Fruit fly (Drosophila melanogaster) whole organism, embryonic: ENCODE results near the gene PIG-Wb.
A peak's percentile ranks its signal among the peaks of the same experiment; 100 is the strongest.

Experiments used
- CG10274 ChIP-seq: fragments of 200-800 bp; sonication (Bioruptor generic); optimal IDR thresholded peaks from 3 replicates; lab custom pipeline; 2017; ENCODE audit warnings: missing biosample characterization, mild to moderate bottlenecking, missing genetic modification characterization
- CG11504 ChIP-seq: fragments of 200-800 bp; sonication (Bioruptor generic); optimal IDR thresholded peaks from 3 replicates; lab custom pipeline; 2019; ENCODE audit warnings: missing biosample characterization, mild to moderate bottlenecking, missing genetic modification characterization, moderate library complexity
- CG12155 ChIP-seq: fragments of 200-800 bp; sonication (Bioruptor generic); optimal IDR thresholded peaks from 3 replicates; lab custom pipeline; 2016; ENCODE audit warnings: missing biosample characterization, missing genetic modification characterization
- CG1603 ChIP-seq: fragments of 200-800 bp; sonication (Bioruptor generic); optimal IDR thresholded peaks from 2 replicates; lab custom pipeline; 2019; ENCODE audit warnings: missing biosample characterization, mild to moderate bottlenecking, missing genetic modification characterization, moderate library complexity
- CG16813 ChIP-seq: fragments of 200-800 bp; sonication (Bioruptor generic); IDR thresholded peaks from 3 replicates; pipeline ENCODE4 v1.3.6; 2022; ENCODE audit warnings: missing biosample characterization, missing genetic modification characterization; ENCODE audit not compliant: partially characterized antibody
- CG16863 ChIP-seq: fragments of 200-800 bp; sonication (Bioruptor generic); optimal IDR thresholded peaks from 3 replicates; lab custom pipeline; 2016; ENCODE audit warnings: missing biosample characterization, missing genetic modification characterization
- CG18599 ChIP-seq: fragments of 200-800 bp; sonication (Bioruptor generic); optimal IDR thresholded peaks from 3 replicates; lab custom pipeline; 2017; ENCODE audit warnings: missing biosample characterization, missing genetic modification characterization, mild to moderate bottlenecking, moderate library complexity, missing genetic modification reagents
- CG2875 ChIP-seq: fragments of 200-800 bp; sonication (Bioruptor generic); optimal IDR thresholded peaks from 2 replicates; lab custom pipeline; 2017; ENCODE audit warnings: missing biosample characterization, mild to moderate bottlenecking, missing genetic modification characterization, missing genetic modification reagents
- CG3065 ChIP-seq: fragments of 200-800 bp; sonication (Bioruptor generic); optimal IDR thresholded peaks from 2 replicates; lab custom pipeline; 2016; ENCODE audit warnings: missing biosample characterization, missing genetic modification characterization
- CG3163 ChIP-seq: fragments of 200-800 bp; sonication (Bioruptor generic); optimal IDR thresholded peaks from 3 replicates; lab custom pipeline; 2016; ENCODE audit warnings: missing biosample characterization, missing genetic modification characterization
- CG7786 ChIP-seq: fragments of 200-800 bp; sonication (Bioruptor generic); optimal IDR thresholded peaks from 2 replicates; lab custom pipeline; 2016; ENCODE audit warnings: missing biosample characterization, missing genetic modification characterization
- CG8089 ChIP-seq: fragments of 200-800 bp; sonication (Bioruptor generic); optimal IDR thresholded peaks from 3 replicates; lab custom pipeline; 2016; ENCODE audit warnings: missing biosample characterization, missing genetic modification characterization
- CG8478 ChIP-seq: fragments of >200 bp; optimal IDR thresholded peaks from 2 replicates; lab custom pipeline; 2018
- CHES-1-like ChIP-seq: fragments of 200-800 bp; sonication (Bioruptor generic); optimal IDR thresholded peaks from 2 replicates; lab custom pipeline; 2016; ENCODE audit warnings: missing biosample characterization, missing genetic modification characterization
- Dbx ChIP-seq: fragments of 200-800 bp; sonication (Bioruptor generic); IDR thresholded peaks from 3 replicates; pipeline ENCODE4 v1.3.6; 2022; ENCODE audit warnings: missing biosample characterization, missing genetic modification characterization
- Dip2 ChIP-seq: fragments of 200-800 bp; sonication (Bioruptor generic); IDR thresholded peaks from 2 replicates; pipeline ENCODE4 v1.3.6; 2022; ENCODE audit warnings: missing biosample characterization, missing genetic modification characterization
- Eip74EF ChIP-seq, 2 experiments: fragments of 200-800 bp in 1 of 2; fragments of >200 bp in 1 of 2; sonication (Bioruptor generic) in 1 of 2; optimal IDR thresholded peaks; 2 replicates each; lab custom pipeline; 2017 to 2019; ENCODE audit warnings: missing biosample characterization in 2 of 2, missing genetic modification characterization in 2 of 2, mild to moderate bottlenecking in 1 of 2, moderate library complexity in 1 of 2
- Fer3 ChIP-seq: fragments of 200-800 bp; sonication (Bioruptor generic); optimal IDR thresholded peaks from 2 replicates; lab custom pipeline; 2018; ENCODE audit warnings: missing biosample characterization, mild to moderate bottlenecking, missing genetic modification characterization, moderate library complexity
- H15 ChIP-seq: fragments of 200-800 bp; sonication (Bioruptor generic); IDR thresholded peaks from 3 replicates; pipeline ENCODE4 v1.3.6; 2022; ENCODE audit warnings: missing biosample characterization, missing genetic modification characterization
- HLHmδ ChIP-seq: fragments of 200-800 bp; sonication (Bioruptor generic); optimal IDR thresholded peaks from 2 replicates; lab custom pipeline; 2018; ENCODE audit warnings: missing biosample characterization, mild to moderate bottlenecking, missing genetic modification characterization, moderate library complexity
- Hr78 ChIP-seq, 2 experiments: fragments of 200-800 bp in 1 of 2; fragments of >200 bp in 1 of 2; sonication (Bioruptor generic) in 1 of 2; optimal IDR thresholded peaks; 2 replicates each; lab custom pipeline; 2017 to 2019; ENCODE audit warnings: missing biosample characterization in 2 of 2, missing genetic modification characterization in 2 of 2, mild to moderate bottlenecking in 1 of 2, moderate library complexity in 1 of 2
- MTF-1 ChIP-seq: fragments of 200-800 bp; sonication (Bioruptor generic); optimal IDR thresholded peaks from 2 replicates; lab custom pipeline; 2018; ENCODE audit warnings: missing biosample characterization, mild to moderate bottlenecking, missing genetic modification characterization, borderline replicate concordance
- Med ChIP-seq: fragments of 200-800 bp; sonication (Bioruptor generic); peaks from one replicate; lab custom pipeline; 2016; ENCODE audit warnings: missing biosample characterization, missing genetic modification characterization, mild to moderate bottlenecking, inconsistent platforms, moderate library complexity
- Mes4 ChIP-seq: fragments of 200-800 bp; sonication (Bioruptor generic); optimal IDR thresholded peaks from 2 replicates; lab custom pipeline; 2016; ENCODE audit warnings: missing biosample characterization, missing genetic modification characterization
- NC2β ChIP-seq: fragments of 200-800 bp; sonication (Bioruptor generic); optimal IDR thresholded peaks from 2 replicates; lab custom pipeline; 2016; ENCODE audit warnings: missing biosample characterization, missing genetic modification characterization
- PHDP ChIP-seq: fragments of 200-800 bp; sonication (Bioruptor generic); optimal IDR thresholded peaks from 3 replicates; lab custom pipeline; 2018; ENCODE audit warnings: missing biosample characterization, mild to moderate bottlenecking, missing genetic modification characterization, moderate library complexity
- Sin3A ChIP-seq: fragments of >200 bp; optimal IDR thresholded peaks from 2 replicates; lab custom pipeline; 2018
- Stat92E ChIP-seq, 3 experiments: fragments of >200 bp in 2 of 3; fragments of 200-800 bp in 1 of 3; sonication (Bioruptor generic) in 1 of 3; optimal IDR thresholded peaks; 2 replicates each; lab custom pipeline; 2017 to 2019; ENCODE audit warnings: missing biosample characterization in 3 of 3, missing genetic modification characterization in 3 of 3, mild to moderate bottlenecking in 1 of 3, moderate library complexity in 1 of 3
- cad ChIP-seq: fragments of >200 bp; optimal IDR thresholded peaks from 2 replicates; lab custom pipeline; 2017; ENCODE audit warnings: missing biosample characterization, missing genetic modification characterization
- chinmo ChIP-seq: fragments of 200-800 bp; sonication (Bioruptor generic); IDR thresholded peaks from 4 replicates; pipeline ENCODE4 v1.3.6; 2022; ENCODE audit warnings: missing biosample characterization, missing genetic modification characterization; ENCODE audit not compliant: partially characterized antibody
- crc ChIP-seq: fragments of 200-800 bp; sonication (Bioruptor generic); optimal IDR thresholded peaks from 2 replicates; lab custom pipeline; 2016; ENCODE audit warnings: missing biosample characterization, missing genetic modification characterization
- da ChIP-seq: fragments of 200-800 bp; sonication (Bioruptor generic); optimal IDR thresholded peaks from 2 replicates; lab custom pipeline; 2016; ENCODE audit warnings: missing biosample characterization, missing genetic modification characterization
- disco-r ChIP-seq: fragments of 200-800 bp; sonication (Bioruptor generic); optimal IDR thresholded peaks from 2 replicates; lab custom pipeline; 2016; ENCODE audit warnings: missing biosample characterization, missing genetic modification characterization
- gcm ChIP-seq: fragments of 200-800 bp; sonication (Bioruptor generic); optimal IDR thresholded peaks from 2 replicates; lab custom pipeline; 2019; ENCODE audit warnings: missing biosample characterization, mild to moderate bottlenecking, missing genetic modification characterization, moderate library complexity
- gt ChIP-seq: fragments of 200-800 bp; sonication (Bioruptor generic); IDR thresholded peaks from 2 replicates; pipeline ENCODE4 v1.3.6; 2022; ENCODE audit warnings: missing biosample characterization, missing genetic modification characterization
- h ChIP-seq: fragments of >200 bp; optimal IDR thresholded peaks from 2 replicates; lab custom pipeline; 2017
- lmd ChIP-seq: fragments of 200-800 bp; sonication (Bioruptor generic); IDR thresholded peaks from 2 replicates; pipeline ENCODE4 v1.3.6; 2022; ENCODE audit warnings: missing biosample characterization, missing genetic modification characterization
- mirr ChIP-seq: fragments of 200-800 bp; sonication (Bioruptor generic); optimal IDR thresholded peaks from 3 replicates; lab custom pipeline; 2018; ENCODE audit warnings: missing biosample characterization, mild to moderate bottlenecking, missing genetic modification characterization
- odd ChIP-seq: fragments of 200-800 bp; sonication (Bioruptor generic); optimal IDR thresholded peaks from 2 replicates; lab custom pipeline; 2017; ENCODE audit warnings: missing biosample characterization, mild to moderate bottlenecking, missing genetic modification characterization
- otp ChIP-seq: fragments of 200-800 bp; sonication (Bioruptor generic); IDR thresholded peaks from 3 replicates; pipeline ENCODE4, ENCODE4 v1.3.6; 2022; ENCODE audit warnings: missing biosample characterization, missing genetic modification characterization
- pan ChIP-seq, 4 experiments: fragments of >200 bp in 3 of 4; fragments of 200-800 bp in 1 of 4; sonication (Bioruptor generic) in 1 of 4; optimal IDR thresholded peaks in 3 of 4; IDR thresholded peaks in 1 of 4; 2 replicates each; pipeline versions ENCODE4 v1.3.6 to Lab custom; 2017 to 2022; ENCODE audit warnings: missing biosample characterization in 2 of 4, missing genetic modification characterization in 2 of 4, mixed read lengths in 1 of 4
- pnt ChIP-seq: fragments of 200-800 bp; sonication (Bioruptor generic); optimal IDR thresholded peaks from 3 replicates; lab custom pipeline; 2016; ENCODE audit warnings: missing biosample characterization, missing genetic modification characterization
- prd ChIP-seq, 3 experiments: fragments of >200 bp in 2 of 3; fragments of 200-800 bp in 1 of 3; sonication (Bioruptor generic) in 1 of 3; optimal IDR thresholded peaks in 2 of 3; IDR thresholded peaks in 1 of 3; 2 replicates in 2 of 3; 3 replicates in 1 of 3; pipeline versions ENCODE4 v1.3.6 to Lab custom; 2017 to 2022; ENCODE audit warnings: missing biosample characterization in 1 of 3, missing genetic modification characterization in 1 of 3
- psq ChIP-seq: fragments of 200-800 bp; sonication (Bioruptor generic); optimal IDR thresholded peaks from 2 replicates; lab custom pipeline; 2017; ENCODE audit warnings: missing biosample characterization, missing genetic modification characterization
- ro ChIP-seq: fragments of 200-800 bp; sonication (Bioruptor generic); IDR thresholded peaks from 2 replicates; pipeline ENCODE4 v1.3.6; 2022; ENCODE audit warnings: missing biosample characterization, missing genetic modification characterization
- tin ChIP-seq: fragments of 200-800 bp; sonication (Bioruptor generic); optimal IDR thresholded peaks from 3 replicates; lab custom pipeline; 2016; ENCODE audit warnings: missing biosample characterization, missing genetic modification characterization
- trem ChIP-seq: fragments of 200-800 bp; optimal IDR thresholded peaks from 3 replicates; lab custom pipeline; 2019; ENCODE audit warnings: missing biosample characterization, mild to moderate bottlenecking, missing genetic modification characterization, moderate library complexity
- trh ChIP-seq: fragments of 200-800 bp; sonication (Bioruptor generic); optimal IDR thresholded peaks from 2 replicates; lab custom pipeline; 2016; ENCODE audit warnings: missing biosample characterization, missing genetic modification characterization
- usp ChIP-seq: fragments of >200 bp; optimal IDR thresholded peaks from 2 replicates; lab custom pipeline; 2017; ENCODE audit warnings: missing biosample characterization, missing genetic modification characterization
- zen ChIP-seq: fragments of 200-800 bp; sonication (Bioruptor generic); optimal IDR thresholded peaks from 3 replicates; lab custom pipeline; 2018; ENCODE audit warnings: missing biosample characterization, mild to moderate bottlenecking, missing genetic modification characterization, moderate library complexity
- zen2 ChIP-seq: fragments of 200-800 bp; sonication (Bioruptor generic); IDR thresholded peaks from 3 replicates; pipeline ENCODE4 v1.3.6; 2022; ENCODE audit warnings: missing biosample characterization, missing genetic modification characterization; ENCODE audit not compliant: partially characterized antibody

Gene PIG-Wb

DNA sequence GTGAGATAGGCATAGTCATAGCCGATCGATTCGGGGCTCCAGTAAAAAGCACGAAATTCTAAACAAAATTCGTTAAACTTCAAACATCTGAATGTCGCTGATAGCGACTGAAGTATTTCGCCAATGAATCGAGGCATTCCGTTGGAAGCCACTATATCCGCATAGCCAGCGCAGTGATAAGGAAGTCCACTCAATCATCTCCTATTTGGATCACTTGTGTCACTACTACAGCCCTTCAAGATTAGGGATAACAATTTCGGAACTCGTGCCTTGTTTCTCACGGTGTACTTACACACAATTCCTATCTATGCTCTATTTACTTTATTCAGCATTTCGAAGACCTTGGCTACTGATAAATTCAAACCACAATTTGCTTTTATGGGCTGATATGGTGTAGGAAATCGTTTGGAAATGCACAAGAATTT is at the start of gene PIG-Wb (continued):
- TF ChIP-seq lmd (GFP tag; lab: Robert Waterston, UW) (no peak), usp (GFP tag; lab: Kevin White, UChicago) (no peak), h (lab: Kevin White, UChicago) (no peak), Stat92E (GFP tag; optimal IDR thresholded peaks at IDR 0.05; lab: Kevin White, UChicago) (no peak), NC2β (GFP tag; lab: Kevin White, UChicago) (no peak), Mes4 (no peak), H15 (GFP tag; lab: Robert Waterston, UW) (no peak), pnt (GFP tag; lab: Kevin White, UChicago) (no peak), HLHmδ (no peak), CG18599 (GFP tag; lab: Kevin White, UChicago) (peak; percentile 77), CG3163 (GFP tag; lab: Kevin White, UChicago) (no peak), CG16813 (GFP tag; lab: Robert Waterston, UW) (no peak), crc (GFP tag; lab: Kevin White, UChicago) (no peak), otp (GFP tag; lab: Robert Waterston, UW) (no peak), disco-r (GFP tag; lab: Kevin White, UChicago) (no peak), chinmo (GFP tag; lab: Robert Waterston, UW) (no peak), Dbx (no peak), Sin3A (lab: Kevin White, UChicago) (no peak), Fer3 (tag; lab: Kevin White, UChicago) (no peak), zen (tag; lab: Kevin White, UChicago) (no peak), pan (optimal IDR thresholded peaks at IDR 0.05; lab: Kevin White, UChicago) (no peak), pan (GFP tag; optimal IDR thresholded peaks at IDR 0.05 in 1 of 2, IDR thresholded peaks at IDR 0.05 in 1 of 2) (no peak), odd (GFP tag; lab: Kevin White, UChicago) (peak; percentile 2), CG12155 (no peak), ro (GFP tag; lab: Robert Waterston, UW) (no peak), Med (GFP tag; lab: Kevin White, UChicago) (peak; percentile 45), Dip2 (no peak), Hr78 (GFP tag; optimal IDR thresholded peaks at IDR 0.05; lab: Kevin White, UChicago) (no peak), CHES-1-like (GFP tag; lab: Kevin White, UChicago) (no peak), CG8478 (no peak), da (GFP tag; lab: Kevin White, UChicago) (no peak), CG3065 (no peak), Eip74EF (GFP tag; optimal IDR thresholded peaks at IDR 0.05; lab: Kevin White, UChicago) (no peak), CG1603 (peak; percentile 5), CG16863 (GFP tag; lab: Kevin White, UChicago) (no peak), mirr (GFP tag; lab: Kevin White, UChicago) (peak; percentile 90), CG8089 (GFP tag; lab: Kevin White, UChicago) (no peak), CG10274 (GFP tag; lab: Kevin White, UChicago) (no peak), CG2875 (GFP tag; lab: Kevin White, UChicago) (no peak), psq (no peak), gt (GFP tag; lab: Robert Waterston, UW) (no peak), prd (optimal IDR thresholded peaks at IDR 0.05; lab: Kevin White, UChicago) (no peak), prd (GFP tag; IDR thresholded peaks at IDR 0.05; lab: Robert Waterston, UW) (no peak), gcm (no peak), cad (GFP tag; lab: Kevin White, UChicago) (no peak), tin (no peak), CG7786 (GFP tag; lab: Kevin White, UChicago) (no peak), trem (no peak), zen2 (no peak), CG11504 (peak; percentile 18), PHDP (peak; percentile 34), trh (GFP tag; lab: Kevin White, UChicago) (no peak), MTF-1 (no peak)
